Worm (Caenorhabditis elegans) whole organism, L2 larva: ENCODE measurements around the gene ZK1240.9.

ENCODE experiments used
- F13H6.1 ChIP-seq: sonication (generic microtip); optimal IDR thresholded peaks from 2 replicates; lab custom pipeline; 2016; ENCODE audit warnings: missing genetic modification characterization, missing compliant biosample characterization
- R02D3.7 ChIP-seq: fragments of 150-350 bp; optimal IDR thresholded peaks from 2 replicates; lab custom pipeline; 2014; ENCODE audit warnings: missing biosample characterization, missing genetic modification characterization
- Y55F3AM.14 ChIP-seq: fragments of 200-800 bp; sonication (Bioruptor generic); optimal IDR thresholded peaks from 2 replicates; lab custom pipeline; 2018; ENCODE audit warnings: mild to moderate bottlenecking, missing genetic modification characterization, missing compliant biosample characterization
- ZK546.5 ChIP-seq: sonication (generic microtip); optimal IDR thresholded peaks from 2 replicates; lab custom pipeline; 2017; ENCODE audit warnings: missing biosample characterization, missing genetic modification characterization
- aly-2 ChIP-seq: fragments of 150-350 bp; optimal IDR thresholded peaks from 2 replicates; lab custom pipeline; 2014; ENCODE audit warnings: missing biosample characterization, missing genetic modification characterization
- ama-1 ChIP-seq: fragments of 150-350 bp; optimal IDR thresholded peaks from 2 replicates; lab custom pipeline; 2018; ENCODE audit warnings: inconsistent platforms
- blmp-1 ChIP-seq: sonication (generic microtip); optimal IDR thresholded peaks from 2 replicates; lab custom pipeline; 2017; ENCODE audit warnings: missing genetic modification characterization, mild to moderate bottlenecking, missing compliant biosample characterization, antibody characterized with exemption, moderate library complexity; ENCODE audit not compliant: insufficient read depth
- ceh-82 ChIP-seq: fragments of 150-350 bp; optimal IDR thresholded peaks from 2 replicates; lab custom pipeline; 2014; ENCODE audit warnings: missing biosample characterization, missing genetic modification characterization
- crh-2 ChIP-seq: sonication (generic microtip); optimal IDR thresholded peaks from 2 replicates; lab custom pipeline; 2017; ENCODE audit warnings: missing biosample characterization, missing genetic modification characterization
- dmd-4 ChIP-seq: sonication (generic microtip); optimal IDR thresholded peaks from 2 replicates; lab custom pipeline; 2017; ENCODE audit warnings: missing biosample characterization, missing genetic modification characterization
- egl-27 ChIP-seq: sonication (generic microtip); optimal IDR thresholded peaks from 3 replicates; lab custom pipeline; 2017; ENCODE audit warnings: missing biosample characterization, missing genetic modification reagents, missing genetic modification characterization
- elt-1 ChIP-seq: fragments of 150-350 bp; optimal IDR thresholded peaks from 2 replicates; lab custom pipeline; 2014; ENCODE audit warnings: missing biosample characterization, missing genetic modification characterization
- fos-1 ChIP-seq: fragments of 150-350 bp; optimal IDR thresholded peaks from 2 replicates; lab custom pipeline; 2014; ENCODE audit warnings: missing biosample characterization, missing genetic modification characterization
- gmeb-1 ChIP-seq: fragments of 150-350 bp; optimal IDR thresholded peaks from 2 replicates; lab custom pipeline; 2014; ENCODE audit warnings: missing biosample characterization, missing genetic modification characterization
- lin-13 ChIP-seq: fragments of 150-350 bp; optimal IDR thresholded peaks from 2 replicates; lab custom pipeline; 2014; ENCODE audit warnings: missing biosample characterization, missing genetic modification reagents, missing genetic modification characterization
- lin-39 ChIP-seq: fragments of 150-350 bp; optimal IDR thresholded peaks from 2 replicates; lab custom pipeline; 2014; ENCODE audit warnings: missing biosample characterization, missing genetic modification reagents, missing genetic modification characterization
- lsy-2 ChIP-seq, 2 experiments: fragments of 150-350 bp in 1 of 2; sonication (generic microtip) in 1 of 2; optimal IDR thresholded peaks; 2 replicates each; lab custom pipeline; 2014 to 2017; ENCODE audit warnings: missing biosample characterization in 2 of 2, missing genetic modification characterization in 2 of 2
- mab-5 ChIP-seq: fragments of 150-350 bp; optimal IDR thresholded peaks from 2 replicates; lab custom pipeline; 2014; ENCODE audit warnings: missing biosample characterization, missing genetic modification characterization
- mbf-1 ChIP-seq: sonication (generic microtip); optimal IDR thresholded peaks from 2 replicates; lab custom pipeline; 2017; ENCODE audit warnings: missing biosample characterization, missing genetic modification characterization
- mdl-1 ChIP-seq, 2 experiments: fragments of 150-350 bp in 1 of 2; sonication (generic microtip) in 1 of 2; optimal IDR thresholded peaks; 2 replicates each; lab custom pipeline; 2017; ENCODE audit warnings: missing biosample characterization in 2 of 2, missing genetic modification characterization in 2 of 2
- nhr-10 ChIP-seq: sonication (generic microtip); optimal IDR thresholded peaks from 2 replicates; lab custom pipeline; 2017; ENCODE audit warnings: missing biosample characterization, missing genetic modification characterization
- nhr-25 ChIP-seq: fragments of 150-350 bp; sonication (generic microtip); optimal IDR thresholded peaks from 3 replicates; lab custom pipeline; 2014; ENCODE audit warnings: missing biosample characterization, missing genetic modification characterization
- nhr-6 ChIP-seq: fragments of 150-350 bp; optimal IDR thresholded peaks from 2 replicates; lab custom pipeline; 2014; ENCODE audit warnings: missing biosample characterization, missing genetic modification characterization
- nhr-77 ChIP-seq: fragments of 150-350 bp; optimal IDR thresholded peaks from 2 replicates; lab custom pipeline; 2014; ENCODE audit warnings: missing biosample characterization, missing genetic modification characterization
- peb-1 ChIP-seq: fragments of 150-350 bp; optimal IDR thresholded peaks from 2 replicates; lab custom pipeline; 2014; ENCODE audit warnings: missing biosample characterization, missing genetic modification characterization
- sem-4 ChIP-seq: fragments of 150-350 bp; optimal IDR thresholded peaks from 2 replicates; lab custom pipeline; 2014; ENCODE audit warnings: missing biosample characterization, missing genetic modification reagents, missing genetic modification characterization
- skn-1 ChIP-seq: sonication (generic microtip); optimal IDR thresholded peaks from 2 replicates; lab custom pipeline; 2017; ENCODE audit warnings: missing biosample characterization, missing genetic modification characterization
- snpc-4 ChIP-seq: fragments of 150-350 bp; optimal IDR thresholded peaks from 2 replicates; lab custom pipeline; 2014; ENCODE audit warnings: missing biosample characterization, missing genetic modification characterization
- unc-55 ChIP-seq: fragments of 150-350 bp; sonication (generic microtip); optimal IDR thresholded peaks from 3 replicates; lab custom pipeline; 2014; ENCODE audit warnings: missing biosample characterization, missing genetic modification reagents, missing genetic modification characterization
- unc-62 ChIP-seq: fragments of 150-350 bp; optimal IDR thresholded peaks from 2 replicates; lab custom pipeline; 2014; ENCODE audit warnings: missing biosample characterization, missing genetic modification reagents, missing genetic modification characterization
- zag-1 ChIP-seq: fragments of 150-350 bp; optimal IDR thresholded peaks from 2 replicates; lab custom pipeline; 2014; ENCODE audit warnings: missing biosample characterization, missing genetic modification characterization
- ztf-11 ChIP-seq: sonication (generic microtip); optimal IDR thresholded peaks from 2 replicates; lab custom pipeline; 2017; ENCODE audit warnings: missing biosample characterization, missing genetic modification characterization
- ztf-4 ChIP-seq: fragments of 150-350 bp; optimal IDR thresholded peaks from 2 replicates; lab custom pipeline; 2014; ENCODE audit warnings: missing biosample characterization, missing genetic modification characterization

The ZK1240.9 gene

ce11 chrII:2346672-2347071, 28.7 kb downstream of the ZK1240.9 start, which contains the start of gene F43C11.4:
F43C11.4 (plus strand) TSS chrII:2346972.
- TF ChIP-seq snpc-4 (tag; lab: Kevin White, UChicago) (no peak), zag-1 (tag; lab: Kevin White, UChicago) (no peak), ZK546.5 (tag; lab: Kevin White, UChicago) (no peak), crh-2 (tag; lab: Kevin White, UChicago) (no peak), egl-27 (tag; lab: Kevin White, UChicago) (no peak), mab-5 (tag; lab: Kevin White, UChicago) (no peak), unc-62 (GFP tag; lab: Kevin White, UChicago) (no peak), aly-2 (tag; lab: Kevin White, UChicago) (no peak)

ce11 chrII:2352546-2352945, 34.6 kb downstream of the ZK1240.9 start, which contains the start of gene F43C11.10:
F43C11.10 (minus strand) TSS chrII:2352646.
- TF ChIP-seq mbf-1 (tag; lab: Kevin White, UChicago) (no peak), blmp-1 (tag; lab: Kevin White, UChicago) (no peak), egl-27 (tag; lab: Kevin White, UChicago) (no peak), F13H6.1 (tag; lab: Kevin White, UChicago) (no peak), lin-13 (GFP tag; lab: Kevin White, UChicago) (no peak), nhr-10 (tag; lab: Kevin White, UChicago) (no peak), nhr-6 (no peak), nhr-77 (tag; lab: Kevin White, UChicago) (no peak), ztf-11 (tag; lab: Kevin White, UChicago) (no peak)

- TF ChIP-seq nhr-25 (tag; lab: Kevin White, UChicago), result no peak
Measured at ce11 chrII:2353012-2353411, 35.0 kb downstream of the ZK1240.9 start, which contains the start of gene F43C11.3. F43C11.3 (plus strand) TSS chrII:2353312.

- TF ChIP-seq skn-1 (tag; lab: Kevin White, UChicago), result no peak
- no peak for TF ChIP-seq ztf-11 (tag; lab: Kevin White, UChicago)
- no peak for TF ChIP-seq dmd-4
- no peak for TF ChIP-seq peb-1
- no peak for TF ChIP-seq mdl-1 (tag; optimal IDR thresholded peaks at IDR 0.05; lab: Kevin White, UChicago)
- TF ChIP-seq mbf-1 (tag; lab: Kevin White, UChicago), result no peak
- no peak for TF ChIP-seq fos-1 (tag; lab: Kevin White, UChicago)
- no peak for TF ChIP-seq gmeb-1 (tag; lab: Kevin White, UChicago)
- no peak for TF ChIP-seq mab-5 (tag; lab: Kevin White, UChicago)
- no peak for TF ChIP-seq ceh-82 (tag; lab: Kevin White, UChicago)
- TF ChIP-seq zag-1 (tag; lab: Kevin White, UChicago), result no peak
- no peak for TF ChIP-seq Y55F3AM.14 (GFP tag; lab: Kevin White, UChicago)
- no peak for TF ChIP-seq R02D3.7
- no peak for TF ChIP-seq unc-62 (GFP tag; lab: Kevin White, UChicago)
- TF ChIP-seq lin-39 (tag; lab: Kevin White, UChicago), result no peak
- TF ChIP-seq ztf-4 (tag; lab: Kevin White, UChicago), result no peak
- TF ChIP-seq lsy-2 (tag; optimal IDR thresholded peaks at IDR 0.05; lab: Kevin White, UChicago), result no peak
- TF ChIP-seq, all 48 proteins: peak for 0
Measured at ce11 chrII:2354476-2354875, 36.5 kb downstream of the ZK1240.9 start, which contains the start of gene F43C11.2. F43C11.2 (plus strand) TSS chrII:2354776.

- TF ChIP-seq skn-1 (tag; lab: Kevin White, UChicago), result no peak
- no peak for TF ChIP-seq aly-2 (tag; lab: Kevin White, UChicago)
- TF ChIP-seq peb-1, result no peak
- TF ChIP-seq elt-1 (tag; lab: Kevin White, UChicago), result no peak
- TF ChIP-seq sem-4, result no peak
- TF ChIP-seq mbf-1 (tag; lab: Kevin White, UChicago), result no peak
- TF ChIP-seq nhr-6, result no peak
Measured at ce11 chrII:2356795-2357194, 38.8 kb downstream of the ZK1240.9 start, which contains the start of gene F43C11.1. F43C11.1 (plus strand) TSS chrII:2357095.

ce11 chrII:2359965-2360364, 42.0 kb downstream of the ZK1240.9 start, which contains the start of gene F43C11.16:
F43C11.16 (minus strand) TSS chrII:2360065.
- TF ChIP-seq nhr-10 (tag; lab: Kevin White, UChicago) (no peak), unc-55 (GFP tag; lab: Kevin White, UChicago) (no peak), blmp-1 (tag; lab: Kevin White, UChicago) (no peak), ama-1 (no peak), unc-62 (GFP tag; lab: Kevin White, UChicago) (no peak)
- TF ChIP-seq, all 48 proteins: peak for 0
